Fruit fly (Drosophila melanogaster): ENCODE data around the gene CG13008.
A peak's percentile ranks its signal among the peaks of the same experiment; 100 is the strongest.

CG13008 gene

DNA sequence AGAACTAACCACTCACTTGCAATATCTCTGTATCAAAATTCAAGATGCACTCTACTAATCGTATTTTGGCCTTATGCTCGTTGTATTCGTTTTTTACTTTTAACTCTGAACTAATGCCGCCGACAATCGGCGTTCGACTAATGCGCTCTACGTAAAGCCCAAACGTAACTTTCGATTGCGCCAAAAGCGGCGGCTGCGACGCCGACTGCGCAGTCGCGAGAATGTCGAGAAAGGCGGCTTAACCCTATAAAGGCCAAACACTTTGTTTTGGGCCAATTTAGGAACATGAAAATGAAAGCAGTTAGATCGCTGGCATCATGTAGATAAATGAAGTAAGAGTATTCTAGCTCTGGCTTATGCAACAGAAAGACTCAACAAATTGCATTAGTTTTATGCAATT lies 38.2 kb upstream of the CG13008 start:
- no peak for TF ChIP-seq Rel (GFP tag; optimal IDR thresholded peaks at IDR 0.05)
- TF ChIP-seq Rel (tag; optimal IDR thresholded peaks at IDR 0.05): no peak
- TF ChIP-seq dl (GFP tag; optimal IDR thresholded peaks at IDR 0.05; ENCODE audit: insufficient read depth in 1 of 2, partially characterized antibody in 2 of 2): no peak
- no peak for TF ChIP-seq N (GFP tag; optimal IDR thresholded peaks at IDR 0.05)
- TF ChIP-seq Myc (optimal IDR thresholded peaks at IDR 0.05): no peak
- no peak for TF ChIP-seq pan (optimal IDR thresholded peaks at IDR 0.05)
- no peak for TF ChIP-seq Abd-B (GFP tag; optimal IDR thresholded peaks at IDR 0.05)
- TF ChIP-seq dsf (GFP tag; optimal IDR thresholded peaks at IDR 0.05; ENCODE audit: borderline replicate concordance): no peak
- TF ChIP-seq dmrt93B (GFP tag; optimal IDR thresholded peaks at IDR 0.05): no peak
- no peak for TF ChIP-seq usp (GFP tag; optimal IDR thresholded peaks at IDR 0.05)
- no peak for TF ChIP-seq ey (GFP tag; optimal IDR thresholded peaks at IDR 0.05)
- no peak for TF ChIP-seq OdsH (GFP tag; optimal IDR thresholded peaks at IDR 0.05)
- no peak for TF ChIP-seq Hr78 (GFP tag; optimal IDR thresholded peaks at IDR 0.05)
- no peak for TF ChIP-seq Dif (GFP tag; optimal IDR thresholded peaks at IDR 0.05; ENCODE audit: partially characterized antibody)
- no peak for TF ChIP-seq Hr83 (GFP tag; optimal IDR thresholded peaks at IDR 0.05; ENCODE audit: poor library complexity, severe bottlenecking)

DNA sequence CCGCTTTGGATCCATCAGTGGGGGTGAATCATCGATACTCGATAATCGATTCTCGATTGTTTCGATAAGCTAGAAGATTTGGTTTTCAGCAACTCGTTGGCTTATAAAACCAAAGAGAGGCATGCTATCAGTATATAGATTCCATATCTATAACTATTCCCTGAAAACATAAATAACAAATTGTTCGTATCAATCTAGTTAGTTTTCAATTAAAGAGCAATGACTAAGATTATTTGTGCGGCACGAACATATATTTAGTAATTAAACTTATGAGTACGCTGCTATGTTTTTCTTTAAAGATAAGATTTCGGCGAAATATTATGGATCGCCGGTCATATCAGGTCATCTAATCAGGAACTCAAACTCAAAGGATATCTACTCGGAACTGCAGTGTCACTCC lies 36.6 kb upstream of the CG13008 start:
- no peak for TF ChIP-seq N (GFP tag; optimal IDR thresholded peaks at IDR 0.05)
- no peak for TF ChIP-seq CG9705 (GFP tag; optimal IDR thresholded peaks at IDR 0.05)
- TF ChIP-seq Hr83 (GFP tag; optimal IDR thresholded peaks at IDR 0.05; ENCODE audit: poor library complexity, severe bottlenecking): no peak
- no peak for TF ChIP-seq GATAd (GFP tag; optimal IDR thresholded peaks at IDR 0.05)
- no peak for TF ChIP-seq sv (GFP tag; optimal IDR thresholded peaks at IDR 0.05)
- TF ChIP-seq Sp1 (GFP tag; optimal IDR thresholded peaks at IDR 0.05): no peak
- no peak for TF ChIP-seq Rel (GFP tag; optimal IDR thresholded peaks at IDR 0.05)
- no peak for TF ChIP-seq Rel (tag; optimal IDR thresholded peaks at IDR 0.05)
- no peak for TF ChIP-seq foxo (GFP tag; optimal IDR thresholded peaks at IDR 0.05)
- no peak for TF ChIP-seq usp (GFP tag; optimal IDR thresholded peaks at IDR 0.05)
- TF ChIP-seq Jra (GFP tag; optimal IDR thresholded peaks at IDR 0.05): no peak
- no peak for TF ChIP-seq dl (GFP tag; optimal IDR thresholded peaks at IDR 0.05; ENCODE audit: insufficient read depth in 1 of 2, partially characterized antibody in 2 of 2)
- TF ChIP-seq Hnf4 (GFP tag; optimal IDR thresholded peaks at IDR 0.05): no peak
- TF ChIP-seq OdsH (GFP tag; optimal IDR thresholded peaks at IDR 0.05): no peak
- TF ChIP-seq Dif (GFP tag; optimal IDR thresholded peaks at IDR 0.05; ENCODE audit: partially characterized antibody): no peak
- no peak for TF ChIP-seq sage (GFP tag; optimal IDR thresholded peaks at IDR 0.05)
- TF ChIP-seq h (GFP tag; optimal IDR thresholded peaks at IDR 0.05): no peak
- TF ChIP-seq ey (GFP tag; optimal IDR thresholded peaks at IDR 0.05): no peak
- no peak for TF ChIP-seq CrebA (GFP tag; optimal IDR thresholded peaks at IDR 0.05; ENCODE audit: borderline replicate concordance)

dm6 chrX:16676653-16677052 lies 34.5 kb upstream of the CG13008 start, which contains the start of gene CG13012:
Gene CG13012 (minus strand): TSS chrX:16676753.
- TF ChIP-seq CrebA (GFP tag; optimal IDR thresholded peaks at IDR 0.05; ENCODE audit: borderline replicate concordance) (no peak), Mio (GFP tag; optimal IDR thresholded peaks at IDR 0.05) (no peak), Dif (GFP tag; optimal IDR thresholded peaks at IDR 0.05; ENCODE audit: partially characterized antibody) (no peak), Sp1 (GFP tag; optimal IDR thresholded peaks at IDR 0.05) (no peak)

- TF ChIP-seq Mio (GFP tag; optimal IDR thresholded peaks at IDR 0.05): no peak
- no peak for TF ChIP-seq pan (optimal IDR thresholded peaks at IDR 0.05)
- TF ChIP-seq CrebA (GFP tag; optimal IDR thresholded peaks at IDR 0.05; ENCODE audit: borderline replicate concordance): no peak
- no peak for TF ChIP-seq Dif (GFP tag; optimal IDR thresholded peaks at IDR 0.05; ENCODE audit: partially characterized antibody)
- TF ChIP-seq Rel (GFP tag; optimal IDR thresholded peaks at IDR 0.05): no peak
- no peak for TF ChIP-seq Rel (tag; optimal IDR thresholded peaks at IDR 0.05)
- TF ChIP-seq lola (GFP tag; optimal IDR thresholded peaks at IDR 0.05): no peak
- no peak for TF ChIP-seq Jra (GFP tag; optimal IDR thresholded peaks at IDR 0.05)
- TF ChIP-seq dsf (GFP tag; optimal IDR thresholded peaks at IDR 0.05; ENCODE audit: borderline replicate concordance): no peak
- TF ChIP-seq woc (GFP tag; optimal IDR thresholded peaks at IDR 0.05): no peak
- TF ChIP-seq sv (GFP tag; optimal IDR thresholded peaks at IDR 0.05): no peak
- TF ChIP-seq rgr (GFP tag; optimal IDR thresholded peaks at IDR 0.05): no peak
- no peak for TF ChIP-seq Hr78 (GFP tag; optimal IDR thresholded peaks at IDR 0.05)
- TF ChIP-seq OdsH (GFP tag; optimal IDR thresholded peaks at IDR 0.05): no peak
- TF ChIP-seq N (GFP tag; optimal IDR thresholded peaks at IDR 0.05): no peak
- TF ChIP-seq Sp1 (GFP tag; optimal IDR thresholded peaks at IDR 0.05): peak; percentile 20
- no peak for TF ChIP-seq br (GFP tag; optimal IDR thresholded peaks at IDR 0.05)
- TF ChIP-seq HLH106 (tag; optimal IDR thresholded peaks at IDR 0.05): peak; percentile 22
Measured at dm6 chrX:16677163-16677562, 33.9 kb upstream of the CG13008 start.
